Fruit fly (Drosophila melanogaster) whole organism, prepupa: ENCODE measurements around the gene Lk.

Experiments
- Blimp-1 ChIP-seq: fragments of 200-800 bp; sonication (Bioruptor generic); optimal IDR thresholded peaks from 3 replicates; lab custom pipeline; 2017; ENCODE audit warnings: missing biosample characterization, missing genetic modification characterization, mild to moderate bottlenecking, moderate library complexity, missing genetic modification reagents
- CG16779 ChIP-seq: fragments of 200-800 bp; sonication (Bioruptor generic); optimal IDR thresholded peaks from 3 replicates; lab custom pipeline; 2017; ENCODE audit warnings: missing biosample characterization, mild to moderate bottlenecking, missing genetic modification characterization
- CG3032 ChIP-seq: fragments of 200-800 bp; optimal IDR thresholded peaks from 2 replicates; lab custom pipeline; 2019; ENCODE audit warnings: missing biosample characterization, mild to moderate bottlenecking, missing genetic modification characterization, moderate library complexity
- CG6163 ChIP-seq: fragments of 200-800 bp; sonication (Bioruptor generic); IDR thresholded peaks from 3 replicates; pipeline ENCODE4 v1.3.6; 2022; ENCODE audit warnings: missing biosample characterization, missing genetic modification characterization
- CG6808 ChIP-seq: fragments of 200-800 bp; sonication (Bioruptor generic); optimal IDR thresholded peaks from 3 replicates; lab custom pipeline; 2017; ENCODE audit warnings: missing biosample characterization, missing genetic modification characterization, mild to moderate bottlenecking, moderate library complexity, missing genetic modification reagents
- Eip75B ChIP-seq: fragments of 200-800 bp; sonication (Bioruptor generic); optimal IDR thresholded peaks from 3 replicates; lab custom pipeline; 2016; ENCODE audit warnings: missing biosample characterization, missing genetic modification characterization
- Eip93F ChIP-seq: fragments of 200-800 bp; sonication (Bioruptor generic); optimal IDR thresholded peaks from 2 replicates; lab custom pipeline; 2016; ENCODE audit warnings: missing biosample characterization, mild to moderate bottlenecking, missing genetic modification characterization
- Ets96B ChIP-seq: fragments of 200-800 bp; optimal IDR thresholded peaks from 2 replicates; lab custom pipeline; 2019; ENCODE audit warnings: missing biosample characterization, mild to moderate bottlenecking, missing genetic modification characterization, moderate library complexity
- Gug ChIP-seq: fragments of 200-800 bp; sonication (Bioruptor generic); IDR thresholded peaks from 2 replicates; pipeline ENCODE4 v1.3.6; 2022; ENCODE audit warnings: missing biosample characterization, missing genetic modification characterization
- Hr4 ChIP-seq: fragments of 200-800 bp; sonication (Bioruptor generic); optimal IDR thresholded peaks from 3 replicates; lab custom pipeline; 2016; ENCODE audit warnings: missing biosample characterization, missing genetic modification characterization
- Sox14 ChIP-seq: fragments of 200-800 bp; sonication (Bioruptor generic); optimal IDR thresholded peaks from 3 replicates; lab custom pipeline; 2016; ENCODE audit warnings: missing biosample characterization, missing genetic modification characterization
- eg ChIP-seq: fragments of 200-800 bp; sonication (Bioruptor generic); IDR thresholded peaks from 3 replicates; pipeline ENCODE4 v1.3.6; 2022; ENCODE audit warnings: missing biosample characterization, missing genetic modification characterization
- esn ChIP-seq: fragments of 200-800 bp; sonication (Bioruptor generic); optimal IDR thresholded peaks from 2 replicates; lab custom pipeline; 2016; ENCODE audit warnings: missing biosample characterization, mild to moderate bottlenecking, missing genetic modification characterization, moderate library complexity
- topi ChIP-seq: fragments of 200-800 bp; sonication (Bioruptor generic); optimal IDR thresholded peaks from 3 replicates; lab custom pipeline; 2016; ENCODE audit warnings: missing biosample characterization, missing genetic modification characterization

DNA sequence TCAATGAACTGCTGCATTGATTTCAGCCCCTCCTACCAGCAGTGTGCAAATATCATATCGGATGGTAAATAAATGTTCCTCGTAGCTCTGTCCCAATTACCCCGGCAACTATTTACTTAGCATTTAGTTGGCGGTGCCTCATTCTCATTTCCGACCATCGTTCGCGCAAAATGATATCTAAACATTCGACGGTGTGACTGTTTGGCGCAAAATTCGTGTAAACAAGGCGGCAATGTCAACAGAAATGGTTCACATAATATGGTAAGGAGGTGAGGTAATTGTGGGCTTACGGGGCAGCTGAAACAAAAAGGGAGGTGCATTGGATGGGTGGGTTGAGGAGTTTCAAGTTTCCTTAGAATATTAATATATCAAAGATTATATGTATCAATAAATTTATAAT is 3.8 kb upstream of the Lk start:
- TF ChIP-seq CG3032 (tag; lab: Kevin White, UChicago) (no peak), eg (GFP tag; lab: Robert Waterston, UW) (no peak), CG6808 (GFP tag; lab: Kevin White, UChicago) (no peak), esn (no peak), Eip93F (GFP tag; lab: Kevin White, UChicago) (no peak), CG16779 (tag; lab: Kevin White, UChicago) (no peak), Sox14 (GFP tag; lab: Kevin White, UChicago) (no peak), topi (no peak), Hr4 (GFP tag; lab: Kevin White, UChicago) (no peak), CG6163 (GFP tag; lab: Robert Waterston, UW) (no peak), Blimp-1 (no peak), Gug (GFP tag; lab: Robert Waterston, UW) (no peak), Ets96B (tag; lab: Kevin White, UChicago) (no peak), Eip75B (GFP tag; lab: Kevin White, UChicago) (no peak)
